Worm (Caenorhabditis elegans): ENCODE results near the gene xbp-1.

Gene xbp-1

DNA sequence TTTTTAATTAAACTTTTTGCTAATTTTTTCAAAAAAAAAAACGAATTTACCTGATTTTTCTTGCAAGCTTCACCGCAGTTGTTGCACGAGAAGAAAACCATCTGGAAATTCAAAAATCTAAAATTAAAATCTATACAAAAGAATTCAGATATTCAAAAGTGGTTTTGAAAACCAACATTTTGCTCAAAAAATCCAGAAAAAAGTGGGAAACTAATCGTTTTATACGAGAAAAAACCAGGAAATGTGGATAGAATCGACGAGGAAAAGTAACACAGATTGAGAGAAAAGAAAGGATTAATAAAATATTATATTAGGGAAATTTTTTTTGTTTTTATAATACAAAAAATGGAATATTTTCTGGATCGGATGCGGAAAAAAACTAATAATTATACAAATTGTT is 29.5 kb upstream of the xbp-1 start, which contains the start of gene C16C10.8:
C16C10.8 (minus strand) TSS at position 101 of the 400 bp plus-strand sequence.
- TF ChIP-seq flh-1 (GFP tag; optimal IDR thresholded peaks at IDR 0.05) (no peak), pha-4 (tag; optimal IDR thresholded peaks at IDR 0.05) (no peak), nhr-76 (tag; optimal IDR thresholded peaks at IDR 0.05) (no peak), sem-2 (GFP tag; optimal IDR thresholded peaks at IDR 0.05) (no peak), cnd-1 (tag; optimal IDR thresholded peaks at IDR 0.05) (no peak), zip-8 (tag; optimal IDR thresholded peaks at IDR 0.05) (no peak), blmp-1 (tag; optimal IDR thresholded peaks at IDR 0.05) (no peak), M03D4.4 (tag; optimal IDR thresholded peaks at IDR 0.05) (no peak)

ce11 chrIII:4166745-4167144 is 26.9 kb upstream of the xbp-1 start, which contains the start of gene rnf-5:
Gene rnf-5 (minus strand): TSS chrIII:4166845.
- TF ChIP-seq mep-1 (tag; optimal IDR thresholded peaks at IDR 0.05) (no peak), tbx-8 (GFP tag; optimal IDR thresholded peaks at IDR 0.05) (no peak), hlh-1 (tag; optimal IDR thresholded peaks at IDR 0.05) (no peak), sem-2 (GFP tag; optimal IDR thresholded peaks at IDR 0.05) (no peak), ces-1 (GFP tag; optimal IDR thresholded peaks at IDR 0.05) (no peak), elt-3 (tag; optimal IDR thresholded peaks at IDR 0.05) (no peak), ham-2 (GFP tag; optimal IDR thresholded peaks at IDR 0.05) (no peak), pha-4 (tag; optimal IDR thresholded peaks at IDR 0.05) (no peak), elt-1 (tag; optimal IDR thresholded peaks at IDR 0.05; ENCODE audit: borderline replicate concordance, insufficient read depth) (no peak), zip-8 (tag; optimal IDR thresholded peaks at IDR 0.05) (no peak), lin-13 (tag; optimal IDR thresholded peaks at IDR 0.05) (no peak), mab-5 (tag; optimal IDR thresholded peaks at IDR 0.05) (no peak), snpc-4 (tag; optimal IDR thresholded peaks at IDR 0.05) (no peak), lin-32 (GFP tag; optimal IDR thresholded peaks at IDR 0.05) (no peak)

DNA sequence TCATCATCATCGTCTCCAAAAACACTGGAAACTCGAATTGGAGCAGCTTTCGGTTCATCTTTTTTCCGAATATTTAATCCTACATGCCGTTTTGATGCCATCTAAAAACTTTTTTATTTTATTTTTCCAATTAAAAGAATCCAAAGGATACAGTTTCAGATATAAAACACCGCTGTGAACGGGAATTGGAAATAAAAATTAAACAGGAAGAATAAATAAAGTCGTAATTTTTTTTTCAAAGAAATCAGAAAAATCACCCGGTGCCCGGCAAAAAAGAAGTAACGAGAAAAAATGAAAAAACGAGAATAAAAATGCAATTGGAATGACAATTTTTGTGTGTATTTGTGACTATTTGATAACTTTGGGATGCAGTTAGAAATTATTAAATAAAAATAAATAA is 24.9 kb upstream of the xbp-1 start, which contains the start of gene ccdc-55:
ccdc-55 (minus strand) TSS at position 101 of the 400 bp plus-strand sequence.
- TF ChIP-seq mls-2 (tag; optimal IDR thresholded peaks at IDR 0.05) = no peak
- TF ChIP-seq ceh-83 (GFP tag; optimal IDR thresholded peaks at IDR 0.05) = no peak
- no peak for TF ChIP-seq nhr-237 (tag; optimal IDR thresholded peaks at IDR 0.05)
- TF ChIP-seq ceh-43 (GFP tag; optimal IDR thresholded peaks at IDR 0.05) = no peak
- TF ChIP-seq lsy-2 (tag; optimal IDR thresholded peaks at IDR 0.05) = no peak
- TF ChIP-seq ceh-39 (tag; optimal IDR thresholded peaks at IDR 0.05) = no peak
- no peak for TF ChIP-seq flh-1 (GFP tag; optimal IDR thresholded peaks at IDR 0.05)
- TF ChIP-seq unc-62 (GFP tag; optimal IDR thresholded peaks at IDR 0.05) = no peak

DNA sequence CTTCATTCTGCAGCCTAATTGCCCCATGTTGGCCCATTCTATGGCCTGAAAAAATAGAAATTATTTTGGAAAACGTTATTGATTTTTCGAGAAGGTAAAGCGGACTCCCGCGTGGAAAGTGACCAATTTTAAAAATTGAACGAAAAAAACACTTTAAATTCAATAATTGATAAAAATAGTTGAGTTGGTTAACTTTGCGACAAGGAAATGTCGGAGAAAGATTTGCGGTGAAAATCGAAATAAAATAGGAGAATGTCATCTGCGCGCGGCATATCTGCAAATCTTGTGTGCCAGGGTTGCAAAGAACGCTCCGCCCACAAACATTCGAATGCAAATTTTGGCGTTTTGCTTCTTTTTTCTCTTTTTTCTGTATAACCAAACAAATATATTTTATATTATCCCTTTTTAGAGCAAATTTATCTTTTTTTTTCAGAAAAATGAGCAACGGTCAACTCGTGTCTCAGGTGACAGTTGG is 22.7 kb upstream of the xbp-1 start, which contains the start of the genes rnf-121 and C16C10.4:
rnf-121 (minus strand) TSS at position 51 of the 475 bp plus-strand sequence.
C16C10.4 (plus strand) TSS at position 434 of the 475 bp plus-strand sequence.
- TF ChIP-seq sptf-1 (tag; optimal IDR thresholded peaks at IDR 0.05) (peak; percentile 96), blmp-1 (tag; optimal IDR thresholded peaks at IDR 0.05) (peak; percentile 73), sem-2 (GFP tag; optimal IDR thresholded peaks at IDR 0.05) (peak; percentile 82), mep-1 (tag; optimal IDR thresholded peaks at IDR 0.05) (peak; percentile 82), unc-39 (tag; optimal IDR thresholded peaks at IDR 0.05) (peak; percentile 71), mls-2 (tag; optimal IDR thresholded peaks at IDR 0.05) (peak; percentile 94), elt-1 (tag; optimal IDR thresholded peaks at IDR 0.05; ENCODE audit: borderline replicate concordance, insufficient read depth) (peak; percentile 75), pha-4 (tag; optimal IDR thresholded peaks at IDR 0.05) (peak; percentile 62), M03D4.4 (tag; optimal IDR thresholded peaks at IDR 0.05) (peak; percentile 93), unc-120 (tag; optimal IDR thresholded peaks at IDR 0.05; ENCODE audit: poor library complexity, severe bottlenecking) (peak; percentile 93), elt-3 (tag; optimal IDR thresholded peaks at IDR 0.05) (peak; percentile 78), cnd-1 (tag; optimal IDR thresholded peaks at IDR 0.05) (peak; percentile 94), nhr-237 (tag; optimal IDR thresholded peaks at IDR 0.05) (peak; percentile 53), mab-5 (tag; optimal IDR thresholded peaks at IDR 0.05) (peak; percentile 91), ham-2 (GFP tag; optimal IDR thresholded peaks at IDR 0.05) (peak; percentile 73), zip-8 (tag; optimal IDR thresholded peaks at IDR 0.05) (no peak), bed-3 (GFP tag; optimal IDR thresholded peaks at IDR 0.05) (peak; percentile 83), nhr-76 (tag; optimal IDR thresholded peaks at IDR 0.05) (peak; percentile 73), snpc-4 (tag; optimal IDR thresholded peaks at IDR 0.05) (no peak), ceh-39 (tag; optimal IDR thresholded peaks at IDR 0.05) (peak; percentile 51), ztf-11 (tag; optimal IDR thresholded peaks at IDR 0.05) (peak; percentile 94), nhr-28 (tag; optimal IDR thresholded peaks at IDR 0.05) (peak; percentile 73), nhr-12 (tag; optimal IDR thresholded peaks at IDR 0.05) (peak; percentile 99), drap-1 (GFP tag; optimal IDR thresholded peaks at IDR 0.05) (peak; percentile 88), nhr-2 (tag; optimal IDR thresholded peaks at IDR 0.05) (peak; percentile 20), tbx-8 (GFP tag; optimal IDR thresholded peaks at IDR 0.05) (peak; percentile 81), hlh-1 (tag; optimal IDR thresholded peaks at IDR 0.05) (peak; percentile 85), ces-1 (GFP tag; optimal IDR thresholded peaks at IDR 0.05) (no peak), lin-32 (GFP tag; optimal IDR thresholded peaks at IDR 0.05) (peak; percentile 89), unc-62 (GFP tag; optimal IDR thresholded peaks at IDR 0.05) (peak; percentile 7), ceh-83 (GFP tag; optimal IDR thresholded peaks at IDR 0.05) (peak; percentile 94), flh-1 (GFP tag; optimal IDR thresholded peaks at IDR 0.05) (peak; percentile 83), lsy-2 (tag; optimal IDR thresholded peaks at IDR 0.05) (peak; percentile 72), ceh-43 (GFP tag; optimal IDR thresholded peaks at IDR 0.05) (peak; percentile 92), lin-13 (tag; optimal IDR thresholded peaks at IDR 0.05) (peak; percentile 81)

Data from whole organism, mixed stage, embryonic.